Fruit fly (Drosophila melanogaster) whole organism, embryonic: ENCODE measurements around the gene Nulp1.

Experiments
- ATbp ChIP-seq: fragments of 200-800 bp; sonication (Bioruptor generic); optimal IDR thresholded peaks from 2 replicates; lab custom pipeline; 2017; ENCODE audit warnings: missing biosample characterization, mild to moderate bottlenecking, missing genetic modification characterization, missing genetic modification reagents
- Aef1 ChIP-seq: fragments of 200-800 bp; sonication (Bioruptor generic); IDR thresholded peaks from 3 replicates; pipeline ENCODE4 v1.3.6; 2022; ENCODE audit warnings: missing biosample characterization, missing genetic modification characterization
- Atf6 ChIP-seq: fragments of 200-800 bp; sonication (Bioruptor generic); IDR thresholded peaks from 2 replicates; pipeline ENCODE4 v1.3.6; 2022; ENCODE audit warnings: missing biosample characterization, missing genetic modification characterization
- CG10431 ChIP-seq: fragments of 200-800 bp; sonication (Bioruptor generic); optimal IDR thresholded peaks from 3 replicates; lab custom pipeline; 2018; ENCODE audit warnings: missing biosample characterization, mild to moderate bottlenecking, missing genetic modification characterization
- CG10462 ChIP-seq: fragments of 200-800 bp; sonication (Bioruptor generic); optimal IDR thresholded peaks from 2 replicates; lab custom pipeline; 2016; ENCODE audit warnings: missing biosample characterization, missing genetic modification characterization
- CG12299 ChIP-seq: fragments of 200-800 bp; sonication (Bioruptor generic); optimal IDR thresholded peaks from 2 replicates; lab custom pipeline; 2018; ENCODE audit warnings: missing biosample characterization, mild to moderate bottlenecking, missing genetic modification characterization
- CG12744 ChIP-seq: fragments of 200-800 bp; sonication (Bioruptor generic); optimal IDR thresholded peaks from 2 replicates; lab custom pipeline; 2016; ENCODE audit warnings: missing biosample characterization, missing genetic modification characterization
- CG13775 ChIP-seq: fragments of 200-800 bp; sonication (Bioruptor generic); optimal IDR thresholded peaks from 3 replicates; lab custom pipeline; 2017; ENCODE audit warnings: missing biosample characterization, mild to moderate bottlenecking, missing genetic modification characterization
- CG13894 ChIP-seq: fragments of 200-800 bp; sonication (Bioruptor generic); optimal IDR thresholded peaks from 3 replicates; lab custom pipeline; 2018; ENCODE audit warnings: missing biosample characterization, mild to moderate bottlenecking, missing genetic modification characterization, moderate library complexity
- CG16779 ChIP-seq: fragments of 200-800 bp; sonication (Bioruptor generic); IDR thresholded peaks from 2 replicates; pipeline ENCODE4 v1.3.6; 2022; ENCODE audit warnings: missing biosample characterization, missing genetic modification characterization
- CG2199 ChIP-seq: fragments of 200-800 bp; sonication (Bioruptor generic); IDR thresholded peaks from 3 replicates; pipeline ENCODE4 v1.3.6; 2022; ENCODE audit warnings: missing biosample characterization, missing genetic modification characterization
- CG31365 ChIP-seq: fragments of 200-800 bp; sonication (Bioruptor generic); optimal IDR thresholded peaks from 2 replicates; lab custom pipeline; 2018; ENCODE audit warnings: missing biosample characterization, mild to moderate bottlenecking, missing genetic modification characterization
- CG4328 ChIP-seq: fragments of 200-800 bp; sonication (Bioruptor generic); optimal IDR thresholded peaks from 3 replicates; lab custom pipeline; 2017; ENCODE audit warnings: missing biosample characterization, missing genetic modification reagents, missing genetic modification characterization
- CG6654 ChIP-seq: fragments of 200-800 bp; sonication (Bioruptor generic); optimal IDR thresholded peaks from 2 replicates; lab custom pipeline; 2017; ENCODE audit warnings: missing biosample characterization, mild to moderate bottlenecking, missing genetic modification characterization
- CTCF ChIP-seq: fragments of 200-800 bp; sonication (Bioruptor generic); optimal IDR thresholded peaks from 2 replicates; lab custom pipeline; 2017; ENCODE audit warnings: missing biosample characterization, mild to moderate bottlenecking, missing genetic modification characterization, moderate library complexity
- Doc2 ChIP-seq: fragments of 200-800 bp; sonication (Bioruptor generic); IDR thresholded peaks from 2 replicates; pipeline ENCODE4 v1.3.6; 2022; ENCODE audit warnings: missing biosample characterization, missing genetic modification characterization
- E2f1 ChIP-seq: fragments of 200-800 bp; sonication (Bioruptor generic); IDR thresholded peaks from 2 replicates; pipeline ENCODE4 v1.3.6; 2022; ENCODE audit warnings: missing biosample characterization, missing genetic modification characterization
- HmgD ChIP-seq: fragments of 200-800 bp; sonication (Bioruptor generic); optimal IDR thresholded peaks from 3 replicates; lab custom pipeline; 2016; ENCODE audit warnings: missing biosample characterization, missing genetic modification characterization
- MBD-R2 ChIP-seq: fragments of 200-800 bp; sonication (Bioruptor generic); IDR thresholded peaks from 2 replicates; pipeline ENCODE4 v1.3.6; 2022; ENCODE audit warnings: missing biosample characterization, missing genetic modification characterization
- NfI ChIP-seq: fragments of 200-800 bp; sonication (Bioruptor generic); optimal IDR thresholded peaks from 3 replicates; lab custom pipeline; 2018; ENCODE audit warnings: missing biosample characterization, mild to moderate bottlenecking, missing genetic modification characterization, moderate library complexity
- Ravus ChIP-seq: fragments of 200-800 bp; sonication (Bioruptor generic); IDR thresholded peaks from 2 replicates; pipeline ENCODE4 v1.3.6; 2022; ENCODE audit warnings: missing biosample characterization, missing genetic modification characterization
- Rfx ChIP-seq: fragments of 200-800 bp; sonication (Bioruptor generic); IDR thresholded peaks from 2 replicates; pipeline ENCODE4 v1.3.6; 2022; ENCODE audit warnings: missing biosample characterization, missing genetic modification characterization
- Rx ChIP-seq: fragments of 200-800 bp; sonication (Bioruptor generic); IDR thresholded peaks from 2 replicates; pipeline ENCODE4 v1.3.6; 2022; ENCODE audit warnings: missing biosample characterization, missing genetic modification characterization
- Side ChIP-seq: fragments of 200-800 bp; sonication (Bioruptor generic); optimal IDR thresholded peaks from 2 replicates; lab custom pipeline; 2016; ENCODE audit warnings: missing biosample characterization, missing genetic modification characterization
- TFAM ChIP-seq: fragments of 200-800 bp; sonication (Bioruptor generic); optimal IDR thresholded peaks from 2 replicates; lab custom pipeline; 2017; ENCODE audit warnings: missing biosample characterization, missing genetic modification characterization, inconsistent platforms
- abd-A ChIP-seq: fragments of 200-800 bp; sonication (Bioruptor generic); optimal IDR thresholded peaks from 3 replicates; lab custom pipeline; 2019; ENCODE audit warnings: missing biosample characterization, mild to moderate bottlenecking, missing genetic modification characterization, moderate library complexity
- ac ChIP-seq: fragments of 200-800 bp; sonication (Bioruptor generic); optimal IDR thresholded peaks from 3 replicates; lab custom pipeline; 2017; ENCODE audit warnings: missing biosample characterization, mild to moderate bottlenecking, missing genetic modification characterization
- az2 ChIP-seq: fragments of 200-800 bp; sonication (Bioruptor generic); optimal IDR thresholded peaks from 3 replicates; lab custom pipeline; 2016; ENCODE audit warnings: missing biosample characterization, missing genetic modification characterization
- bbx ChIP-seq: fragments of 200-800 bp; sonication (Bioruptor generic); IDR thresholded peaks from 2 replicates; pipeline ENCODE4 v1.3.6; 2022; ENCODE audit warnings: missing biosample characterization, missing genetic modification characterization; ENCODE audit not compliant: partially characterized antibody
- ci ChIP-seq: fragments of 200-800 bp; sonication (Bioruptor generic); IDR thresholded peaks from 3 replicates; pipeline ENCODE4 v1.3.6; 2022; ENCODE audit warnings: missing biosample characterization, missing genetic modification characterization
- corto ChIP-seq: fragments of 200-800 bp; sonication (Bioruptor generic); optimal IDR thresholded peaks from 2 replicates; lab custom pipeline; 2016; ENCODE audit warnings: missing biosample characterization, mild to moderate bottlenecking, missing genetic modification characterization, moderate library complexity
- disco-r ChIP-seq: fragments of 200-800 bp; sonication (Bioruptor generic); optimal IDR thresholded peaks from 2 replicates; lab custom pipeline; 2016; ENCODE audit warnings: missing biosample characterization, missing genetic modification characterization
- dysf ChIP-seq: fragments of 200-800 bp; sonication (Bioruptor generic); IDR thresholded peaks from 3 replicates; pipeline ENCODE4 v1.3.6; 2022; ENCODE audit warnings: missing biosample characterization, missing genetic modification characterization
- ems ChIP-seq: fragments of 200-800 bp; sonication (Bioruptor generic); optimal IDR thresholded peaks from 3 replicates; lab custom pipeline; 2016; ENCODE audit warnings: missing biosample characterization, missing genetic modification characterization
- esg ChIP-seq: fragments of 200-800 bp; sonication (Bioruptor generic); conservative IDR thresholded peaks from 2 replicates; pipeline ENCODE4 v1.3.6; 2022; ENCODE audit warnings: missing biosample characterization, missing genetic modification characterization
- gsb-n ChIP-seq: fragments of 200-800 bp; sonication (Bioruptor generic); optimal IDR thresholded peaks from 3 replicates; lab custom pipeline; 2018; ENCODE audit warnings: missing biosample characterization, mild to moderate bottlenecking, missing genetic modification characterization
- inv ChIP-seq: fragments of 200-800 bp; sonication (Bioruptor generic); IDR thresholded peaks from 2 replicates; pipeline ENCODE4 v1.3.6; 2022; ENCODE audit warnings: missing biosample characterization, missing genetic modification characterization; ENCODE audit not compliant: partially characterized antibody
- mam ChIP-seq: fragments of 200-800 bp; sonication (Bioruptor generic); optimal IDR thresholded peaks from 3 replicates; lab custom pipeline; 2016; ENCODE audit warnings: missing biosample characterization, missing genetic modification characterization
- mld ChIP-seq: fragments of 200-800 bp; sonication (Bioruptor generic); IDR thresholded peaks from 3 replicates; pipeline ENCODE4 v1.3.6; 2022; ENCODE audit warnings: missing biosample characterization, missing genetic modification characterization; ENCODE audit not compliant: partially characterized antibody
- nom ChIP-seq: fragments of 200-800 bp; sonication (Bioruptor generic); optimal IDR thresholded peaks from 2 replicates; lab custom pipeline; 2017; ENCODE audit warnings: missing biosample characterization, missing genetic modification characterization, mild to moderate bottlenecking, moderate library complexity, missing genetic modification reagents
- pho ChIP-seq: fragments of 200-800 bp; sonication (Bioruptor generic); optimal IDR thresholded peaks from 2 replicates; lab custom pipeline; 2016; ENCODE audit warnings: missing biosample characterization, missing genetic modification characterization
- pros ChIP-seq: fragments of 200-800 bp; sonication (Bioruptor generic); optimal IDR thresholded peaks from 3 replicates; lab custom pipeline; 2019; ENCODE audit warnings: missing biosample characterization, mild to moderate bottlenecking, missing genetic modification characterization, moderate library complexity
- pum ChIP-seq: fragments of 200-800 bp; sonication (Bioruptor generic); optimal IDR thresholded peaks from 2 replicates; lab custom pipeline; 2016; ENCODE audit warnings: missing biosample characterization, missing genetic modification characterization
- repo ChIP-seq: fragments of 200-800 bp; sonication (Bioruptor generic); optimal IDR thresholded peaks from 2 replicates; lab custom pipeline; 2016; ENCODE audit warnings: missing biosample characterization, missing genetic modification characterization
- scrt ChIP-seq: fragments of 200-800 bp; sonication (Bioruptor generic); optimal IDR thresholded peaks from 2 replicates; lab custom pipeline; 2018; ENCODE audit warnings: missing biosample characterization, mild to moderate bottlenecking, missing genetic modification characterization, moderate library complexity
- sob ChIP-seq: fragments of 200-800 bp; sonication (Bioruptor generic); IDR thresholded peaks from 2 replicates; pipeline ENCODE4 v1.3.6; 2022; ENCODE audit warnings: missing biosample characterization, missing genetic modification characterization
- tgo ChIP-seq: fragments of 200-800 bp; sonication (Bioruptor generic); IDR thresholded peaks from 3 replicates; pipeline ENCODE4 v1.3.6; 2022; ENCODE audit warnings: missing biosample characterization, missing genetic modification characterization
- tin ChIP-seq: fragments of 200-800 bp; sonication (Bioruptor generic); optimal IDR thresholded peaks from 3 replicates; lab custom pipeline; 2016; ENCODE audit warnings: missing biosample characterization, missing genetic modification characterization
- tll ChIP-seq, 2 experiments: fragments of 200-800 bp in 1 of 2; fragments of >200 bp in 1 of 2; sonication (Bioruptor generic) in 1 of 2; optimal IDR thresholded peaks; 2 replicates each; lab custom pipeline; 2017 to 2019; ENCODE audit warnings: missing biosample characterization in 2 of 2, missing genetic modification characterization in 2 of 2, mild to moderate bottlenecking in 1 of 2, moderate library complexity in 1 of 2
- vvl ChIP-seq: fragments of 200-800 bp; sonication (Bioruptor generic); IDR thresholded peaks from 2 replicates; pipeline ENCODE4 v1.3.6; 2022; ENCODE audit warnings: missing biosample characterization, missing genetic modification characterization

The Nulp1 gene

DNA sequence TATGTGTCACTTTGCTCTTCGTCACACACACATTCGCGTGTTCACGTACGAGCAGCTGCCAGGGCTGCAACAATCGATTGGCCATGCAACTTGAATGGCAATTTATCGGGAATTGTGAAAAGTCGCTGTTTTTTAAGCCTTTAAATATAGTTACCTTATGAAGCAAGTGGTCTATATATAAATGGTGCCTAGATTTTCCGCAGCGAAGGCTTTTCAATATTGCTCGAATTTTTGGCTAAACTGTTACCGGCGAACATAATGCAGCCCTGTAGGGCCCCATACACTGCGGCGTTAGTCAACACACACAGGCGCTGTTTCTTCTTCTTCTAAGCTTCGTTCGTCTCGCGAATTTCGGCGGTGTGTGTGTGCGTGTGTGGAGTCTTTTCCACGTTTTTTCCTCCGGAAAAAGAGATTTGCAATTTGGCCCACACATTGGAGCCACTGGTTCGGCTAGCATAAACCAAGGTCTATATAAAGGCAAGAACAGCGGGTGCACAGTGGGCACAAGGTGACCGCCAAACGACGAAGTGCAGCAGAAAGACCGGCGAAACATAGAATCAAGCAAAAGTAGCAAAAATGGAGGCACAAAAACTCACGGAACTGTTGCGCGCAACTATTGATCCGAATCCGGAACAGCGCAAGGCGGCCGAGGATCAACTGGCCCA is 5.8 kb downstream of the Nulp1 start, which contains the start of the genes Arp3 and msk (continued):
- peak; percentile 97 for TF ChIP-seq HmgD
- peak; percentile 89 for TF ChIP-seq disco-r (GFP tag; lab: Kevin White, UChicago)
- TF ChIP-seq CG2199 (GFP tag; lab: Robert Waterston, UW) = 0 out of 3 replicates have a peak, but pooled peaks have one; percentile 55
- no peak for TF ChIP-seq CG16779
- TF ChIP-seq ATbp (GFP tag; lab: Kevin White, UChicago) = no peak
- peak; percentile 81 for TF ChIP-seq sob (GFP tag; lab: Robert Waterston, UW)
- peak; percentile 93 for TF ChIP-seq MBD-R2 (GFP tag; lab: Robert Waterston, UW)
- TF ChIP-seq ac = peak; percentile 13
- TF ChIP-seq Doc2 (GFP tag; lab: Robert Waterston, UW) = no peak
- TF ChIP-seq CG12299 (tag; lab: Kevin White, UChicago) = peak; percentile 44
- TF ChIP-seq mld (GFP tag; lab: Robert Waterston, UW) = no peak
- TF ChIP-seq Rx (GFP tag; lab: Robert Waterston, UW) = peak; percentile 69
- TF ChIP-seq az2 = peak; percentile 82
- TF ChIP-seq nom (GFP tag; lab: Kevin White, UChicago) = peak; percentile 48
- TF ChIP-seq dysf (GFP tag; lab: Robert Waterston, UW) = peak; percentile 76
- TF ChIP-seq Side (GFP tag; lab: Kevin White, UChicago) = peak; percentile 90
- TF ChIP-seq vvl = peak; percentile 85
- TF ChIP-seq esg (GFP tag; lab: Robert Waterston, UW) = peak; percentile 47; the same call in 1 of the 2 replicates
- peak; percentile 97 for TF ChIP-seq CG13894 (tag; lab: Kevin White, UChicago)
- no peak for TF ChIP-seq corto (GFP tag; lab: Kevin White, UChicago)
- TF ChIP-seq tin (GFP tag; lab: Kevin White, UChicago) = peak; percentile 89
- TF ChIP-seq tgo (GFP tag; lab: Robert Waterston, UW) = peak; percentile 68
- TF ChIP-seq E2f1 (GFP tag; lab: Robert Waterston, UW) = no peak
- peak; percentile 5 for TF ChIP-seq CG6654 (GFP tag; lab: Kevin White, UChicago)
- TF ChIP-seq ci (GFP tag; lab: Robert Waterston, UW) = peak; percentile 70; the same call in 2 of the 3 replicates
- no peak; the same call in 1 of the 2 replicates for TF ChIP-seq Ravus (GFP tag; lab: Robert Waterston, UW)
- TF ChIP-seq mam (GFP tag; lab: Kevin White, UChicago) = peak; percentile 95
- no peak for TF ChIP-seq gsb-n (tag; lab: Kevin White, UChicago)
- no peak for TF ChIP-seq inv
- no peak for TF ChIP-seq pros (GFP tag; lab: Kevin White, UChicago)
- peak; percentile 81 for TF ChIP-seq repo (GFP tag; lab: Kevin White, UChicago)
- TF ChIP-seq Rfx = peak; percentile 86
- no peak for TF ChIP-seq CG10462 (GFP tag; lab: Kevin White, UChicago)
- TF ChIP-seq CG12744 (GFP tag; lab: Kevin White, UChicago) = peak; percentile 71
- TF ChIP-seq CG31365 (tag; lab: Kevin White, UChicago) = peak; percentile 16
- peak; percentile 32 for TF ChIP-seq CTCF
- TF ChIP-seq CG10431 = peak; percentile 58
- no peak for TF ChIP-seq bbx (GFP tag; lab: Robert Waterston, UW)
- TF ChIP-seq tll (GFP tag; optimal IDR thresholded peaks at IDR 0.05; lab: Kevin White, UChicago) = peak; percentile 48 to 60
- TF ChIP-seq Aef1 = peak; percentile 80
- no peak for TF ChIP-seq TFAM (GFP tag; lab: Kevin White, UChicago)
- peak; percentile 92 for TF ChIP-seq pho
- peak; percentile 58 for TF ChIP-seq scrt (GFP tag; lab: Kevin White, UChicago)
- no peak for TF ChIP-seq abd-A (tag; lab: Kevin White, UChicago)
- TF ChIP-seq pum = peak; percentile 91
- peak; percentile 82 for TF ChIP-seq CG13775 (GFP tag; lab: Kevin White, UChicago)
- peak; percentile 77 for TF ChIP-seq NfI (GFP tag; lab: Kevin White, UChicago)
- peak; percentile 67 for TF ChIP-seq Atf6 (GFP tag; lab: Robert Waterston, UW)
- TF ChIP-seq CG4328 (GFP tag; lab: Kevin White, UChicago) = peak; percentile 83
- TF ChIP-seq ems (GFP tag; lab: Kevin White, UChicago) = peak; percentile 76
